Worm (Caenorhabditis elegans): ENCODE data around the gene cest-12.

DNA sequence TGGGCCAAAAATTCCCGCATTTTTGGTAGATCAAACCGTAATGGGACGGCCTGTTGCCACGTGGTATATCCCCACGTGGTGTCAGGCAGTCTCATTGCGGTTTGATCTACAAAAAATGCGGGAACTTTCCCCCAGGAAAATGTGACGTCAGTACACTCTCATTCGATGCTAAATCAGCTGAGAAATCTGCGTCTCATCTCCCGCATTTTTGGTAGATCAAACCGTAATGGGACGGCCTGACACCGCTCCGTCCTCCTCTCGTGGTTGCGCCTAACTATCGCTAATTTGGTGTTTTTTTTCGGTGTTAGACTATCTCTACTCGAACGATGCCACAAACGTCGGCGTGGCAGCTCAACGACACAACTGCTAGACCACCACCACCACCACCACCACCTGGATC, 45.9 kb downstream of the cest-12 start, which contains the start of gene zyg-8:
- TF ChIP-seq F13H6.1 (tag; optimal IDR thresholded peaks at IDR 0.05): no peak
- no peak for TF ChIP-seq mdl-1 (tag; optimal IDR thresholded peaks at IDR 0.05)
- no peak for TF ChIP-seq ztf-11 (tag; optimal IDR thresholded peaks at IDR 0.05)
- no peak for TF ChIP-seq nhr-12 (tag; optimal IDR thresholded peaks at IDR 0.05)
- no peak for TF ChIP-seq unc-39 (tag; optimal IDR thresholded peaks at IDR 0.05)
- TF ChIP-seq zag-1 (tag; optimal IDR thresholded peaks at IDR 0.05): no peak
- no peak for TF ChIP-seq alr-1 (tag; optimal IDR thresholded peaks at IDR 0.05)
- no peak for TF ChIP-seq R02D3.7 (tag; optimal IDR thresholded peaks at IDR 0.05)
- TF ChIP-seq nhr-77 (tag; optimal IDR thresholded peaks at IDR 0.05): no peak
- no peak for TF ChIP-seq snpc-4 (tag; optimal IDR thresholded peaks at IDR 0.05)
- TF ChIP-seq crh-2 (tag; optimal IDR thresholded peaks at IDR 0.05): no peak
- TF ChIP-seq ztf-4 (tag; optimal IDR thresholded peaks at IDR 0.05): no peak
- TF ChIP-seq nhr-21 (tag; optimal IDR thresholded peaks at IDR 0.05): no peak
- no peak for TF ChIP-seq elt-1 (tag; optimal IDR thresholded peaks at IDR 0.05)

Measured in whole organism, L2 larva.